Worm (Caenorhabditis elegans) whole organism, L4 larva: ENCODE measurements around the gene dhps-1.

Source experiments
- F10B5.3 ChIP-seq: sonication (generic microtip); optimal IDR thresholded peaks from 2 replicates; lab custom pipeline; 2016; ENCODE audit warnings: mild to moderate bottlenecking, missing genetic modification characterization, missing compliant biosample characterization
- R02D3.7 ChIP-seq: fragments of 150-350 bp; sonication (generic microtip); optimal IDR thresholded peaks from 3 replicates; lab custom pipeline; 2014; ENCODE audit warnings: missing biosample characterization, missing genetic modification characterization
- T20F7.1 ChIP-seq: fragments of 200-800 bp; sonication (Bioruptor generic); optimal IDR thresholded peaks from 2 replicates; lab custom pipeline; 2018; ENCODE audit warnings: mild to moderate bottlenecking, missing genetic modification characterization, missing compliant biosample characterization
- Y48G9A.11 ChIP-seq: fragments of 200-800 bp; sonication (Bioruptor generic); IDR thresholded peaks from 2 replicates; pipeline ENCODE4 v1.3.6; 2022; ENCODE audit warnings: missing genetic modification reagents, missing genetic modification characterization, missing compliant biosample characterization
- ZK546.5 ChIP-seq, 2 experiments: sonication (generic microtip); optimal IDR thresholded peaks; 2 replicates each; lab custom pipeline; 2017; ENCODE audit warnings: missing biosample characterization in 2 of 2, missing genetic modification characterization in 2 of 2
- arid-1 ChIP-seq: fragments of 200-800 bp; sonication (Bioruptor generic); conservative IDR thresholded peaks from 2 replicates; pipeline ENCODE4 v1.3.6; 2022; ENCODE audit warnings: missing genetic modification reagents, missing genetic modification characterization, missing compliant biosample characterization
- ceh-20 ChIP-seq: fragments of 200-800 bp; sonication (Bioruptor generic); IDR thresholded peaks from 2 replicates; pipeline ENCODE4 v1.3.6; 2022; ENCODE audit warnings: missing genetic modification reagents, missing genetic modification characterization, missing compliant biosample characterization
- ceh-32 ChIP-seq: sonication (generic microtip); optimal IDR thresholded peaks from 2 replicates; lab custom pipeline; 2016; ENCODE audit warnings: mild to moderate bottlenecking, missing genetic modification characterization, missing compliant biosample characterization; ENCODE audit not compliant: poor library complexity
- ceh-62 ChIP-seq: sonication (generic microtip); optimal IDR thresholded peaks from 2 replicates; lab custom pipeline; 2017; ENCODE audit warnings: missing biosample characterization, missing genetic modification characterization
- ceh-82 ChIP-seq: sonication (generic microtip); optimal IDR thresholded peaks from 2 replicates; lab custom pipeline; 2017; ENCODE audit warnings: missing biosample characterization, missing genetic modification characterization
- cey-2 ChIP-seq: sonication (generic microtip); optimal IDR thresholded peaks from 3 replicates; lab custom pipeline; 2017; ENCODE audit warnings: missing genetic modification characterization, mild to moderate bottlenecking, missing compliant biosample characterization, antibody characterized with exemption, borderline replicate concordance; ENCODE audit not compliant: insufficient read depth
- dmd-8 ChIP-seq: fragments of 200-800 bp; sonication (Bioruptor generic); IDR thresholded peaks from 2 replicates; pipeline ENCODE4 v1.3.6; 2022; ENCODE audit warnings: missing genetic modification characterization, missing compliant biosample characterization
- duxl-1 ChIP-seq: sonication (generic microtip); optimal IDR thresholded peaks from 2 replicates; lab custom pipeline; 2016; ENCODE audit warnings: mild to moderate bottlenecking, missing genetic modification characterization, moderate library complexity, missing compliant biosample characterization; ENCODE audit not compliant: poor library complexity
- egl-27 ChIP-seq: sonication (generic microtip); optimal IDR thresholded peaks from 3 replicates; lab custom pipeline; 2017; ENCODE audit warnings: missing biosample characterization, missing genetic modification reagents, missing genetic modification characterization
- egl-43 ChIP-seq: fragments of 200-800 bp; sonication (Bioruptor generic); IDR thresholded peaks from 2 replicates; pipeline ENCODE4 v1.3.6; 2022; ENCODE audit warnings: missing genetic modification reagents, missing genetic modification characterization, missing compliant biosample characterization
- fkh-10 ChIP-seq: fragments of 150-350 bp; optimal IDR thresholded peaks from 2 replicates; lab custom pipeline; 2014; ENCODE audit warnings: missing biosample characterization, missing genetic modification reagents, missing genetic modification characterization
- fos-1 ChIP-seq: fragments of 150-350 bp; optimal IDR thresholded peaks from 2 replicates; lab custom pipeline; 2014; ENCODE audit warnings: missing biosample characterization, missing genetic modification characterization
- hlh-30 ChIP-seq: sonication (generic microtip); optimal IDR thresholded peaks from 2 replicates; lab custom pipeline; 2017; ENCODE audit warnings: antibody characterized with exemption, mild to moderate bottlenecking, missing genetic modification characterization, missing compliant biosample characterization; ENCODE audit not compliant: insufficient read depth
- jun-1 ChIP-seq: fragments of 150-350 bp; optimal IDR thresholded peaks from 2 replicates; lab custom pipeline; 2014; ENCODE audit warnings: missing biosample characterization, missing genetic modification reagents, missing genetic modification characterization
- lim-7 ChIP-seq: fragments of 200-800 bp; sonication (Bioruptor generic); IDR thresholded peaks from 2 replicates; pipeline ENCODE4 v1.3.6; 2022; ENCODE audit warnings: missing genetic modification characterization, missing compliant biosample characterization
- lin-1 ChIP-seq: fragments of 200-800 bp; sonication (Bioruptor generic); IDR thresholded peaks from 2 replicates; pipeline ENCODE4 v1.3.6; 2022; ENCODE audit warnings: missing genetic modification reagents, missing genetic modification characterization, missing compliant biosample characterization
- lin-38 ChIP-seq: fragments of 200-800 bp; sonication (Bioruptor generic); IDR thresholded peaks from 2 replicates; pipeline ENCODE4 v1.3.6; 2022; ENCODE audit warnings: missing genetic modification reagents, missing genetic modification characterization, missing compliant biosample characterization
- lin-39 ChIP-seq: fragments of 150-350 bp; optimal IDR thresholded peaks from 2 replicates; lab custom pipeline; 2014; ENCODE audit warnings: missing biosample characterization, missing genetic modification reagents, missing genetic modification characterization
- lir-3 ChIP-seq: sonication (generic microtip); optimal IDR thresholded peaks from 2 replicates; lab custom pipeline; 2016; ENCODE audit warnings: mild to moderate bottlenecking, missing genetic modification characterization, missing compliant biosample characterization
- madf-9 ChIP-seq: fragments of 200-800 bp; sonication (Bioruptor generic); conservative IDR thresholded peaks from 2 replicates; pipeline ENCODE4 v1.3.6; 2022; ENCODE audit warnings: missing genetic modification reagents, missing genetic modification characterization, missing compliant biosample characterization
- mes-2 ChIP-seq: sonication (generic microtip); optimal IDR thresholded peaks from 2 replicates; lab custom pipeline; 2016; ENCODE audit warnings: missing genotype, mild to moderate bottlenecking, missing genetic modification characterization, missing compliant biosample characterization; ENCODE audit not compliant: poor library complexity, severe bottlenecking
- mxl-2 ChIP-seq: fragments of 200-800 bp; sonication (Bioruptor generic); conservative IDR thresholded peaks from 2 replicates; pipeline ENCODE4 v1.3.6; 2022; ENCODE audit warnings: missing genetic modification reagents, missing genetic modification characterization, missing compliant biosample characterization
- mxl-3 ChIP-seq: fragments of 200-800 bp; sonication (Bioruptor generic); optimal IDR thresholded peaks from 2 replicates; lab custom pipeline; 2018; ENCODE audit warnings: mild to moderate bottlenecking, missing genetic modification characterization, missing compliant biosample characterization
- nhr-10 ChIP-seq: fragments of 150-350 bp; optimal IDR thresholded peaks from 2 replicates; lab custom pipeline; 2014; ENCODE audit warnings: missing biosample characterization, missing genetic modification characterization
- nhr-25 ChIP-seq: sonication (generic microtip); optimal IDR thresholded peaks from 2 replicates; lab custom pipeline; 2017; ENCODE audit warnings: missing genetic modification characterization, mild to moderate bottlenecking, missing compliant biosample characterization, antibody characterized with exemption, moderate library complexity, borderline replicate concordance; ENCODE audit not compliant: insufficient read depth
- nhr-42 ChIP-seq: fragments of 200-800 bp; sonication (Bioruptor generic); IDR thresholded peaks from 2 replicates; pipeline ENCODE4 v1.3.6; 2022; ENCODE audit warnings: missing genetic modification characterization, missing compliant biosample characterization
- nhr-76 ChIP-seq: fragments of 150-350 bp; optimal IDR thresholded peaks from 2 replicates; lab custom pipeline; 2014; ENCODE audit warnings: missing biosample characterization, missing genetic modification characterization
- spr-1 ChIP-seq: sonication (generic microtip); optimal IDR thresholded peaks from 2 replicates; lab custom pipeline; 2016; ENCODE audit warnings: mild to moderate bottlenecking, missing genetic modification characterization, missing compliant biosample characterization
- tra-1 ChIP-seq: fragments of 200-800 bp; sonication (Bioruptor generic); IDR thresholded peaks from 2 replicates; pipeline ENCODE4 v1.3.6; 2022; ENCODE audit warnings: missing genetic modification reagents, missing genetic modification characterization, missing compliant biosample characterization
- zag-1 ChIP-seq: fragments of 150-350 bp; optimal IDR thresholded peaks from 2 replicates; lab custom pipeline; 2014; ENCODE audit warnings: missing biosample characterization, missing genetic modification characterization
- zfp-2 ChIP-seq: sonication (generic microtip); optimal IDR thresholded peaks from 2 replicates; lab custom pipeline; 2016; ENCODE audit warnings: mild to moderate bottlenecking, missing genetic modification characterization, missing compliant biosample characterization

dhps-1 gene

DNA sequence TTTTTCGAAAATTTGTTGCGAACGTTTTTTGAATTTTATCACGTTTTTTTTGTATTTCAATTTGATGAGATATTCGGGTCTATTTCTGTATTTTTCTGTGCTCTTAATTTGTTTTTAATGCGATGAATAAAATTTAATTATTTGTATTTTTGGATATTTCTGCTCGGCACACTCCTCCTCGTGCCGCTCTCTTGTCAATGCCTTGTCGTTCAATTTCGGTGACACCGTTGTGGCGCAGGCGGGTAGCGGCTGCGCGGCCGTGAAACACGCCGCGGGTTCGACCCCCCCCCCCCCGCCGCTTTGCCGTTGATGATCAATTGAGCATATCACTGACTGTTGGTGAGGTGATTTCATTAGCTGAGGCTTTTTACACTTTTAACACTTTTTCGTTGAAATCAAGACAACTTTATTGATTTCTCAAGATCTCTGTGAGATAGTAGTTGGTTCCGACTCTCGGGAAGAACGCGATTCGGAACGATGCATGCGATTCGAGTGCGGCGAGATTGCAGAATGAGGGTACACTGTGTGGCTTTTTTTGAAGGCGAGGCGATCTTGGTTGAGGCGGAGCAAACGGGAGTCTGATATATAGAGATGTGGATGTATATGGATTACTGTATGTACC, 32.1 kb upstream of the dhps-1 start (continued):
- TF ChIP-seq spr-1 = peak; percentile 93
- TF ChIP-seq duxl-1 = peak; percentile 88
- TF ChIP-seq R02D3.7 (tag; lab: Kevin White, UChicago) = peak; percentile 45
- peak; percentile 99 for TF ChIP-seq arid-1
- peak; percentile 94 for TF ChIP-seq lin-38 (GFP tag; lab: Robert Waterston, UW)
- TF ChIP-seq lir-3 (tag; lab: Kevin White, UChicago) = peak; percentile 93
- TF ChIP-seq nhr-76 (tag; lab: Kevin White, UChicago) = no peak
- no peak for TF ChIP-seq fkh-10 (GFP tag; lab: Kevin White, UChicago)
- peak; percentile 84 for TF ChIP-seq mxl-3 (GFP tag; lab: Kevin White, UChicago)
- TF ChIP-seq ceh-32 (tag; lab: Kevin White, UChicago) = peak; percentile 64
- TF ChIP-seq dmd-8 = peak; percentile 100

DNA sequence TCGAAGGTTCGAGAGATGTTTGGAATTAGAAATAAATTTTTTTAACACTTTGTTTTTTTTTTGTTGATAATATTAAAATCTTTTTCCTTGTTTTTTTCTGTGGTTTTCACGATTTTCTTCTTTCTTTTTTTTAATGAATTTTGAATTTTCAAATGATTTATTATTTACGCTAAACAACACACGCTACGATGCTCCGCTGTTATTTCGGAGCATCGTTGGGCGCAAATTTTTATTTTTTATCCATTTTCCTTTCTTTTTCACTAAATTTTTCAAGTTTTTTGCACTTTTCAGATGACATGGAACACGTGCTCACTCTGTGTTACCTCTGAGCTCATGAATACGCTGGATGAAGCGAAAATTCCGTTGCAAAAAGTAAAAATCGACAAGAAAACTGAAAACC, 30.7 kb upstream of the dhps-1 start, which contains the start of the genes W03C9.1 and W03C9.2:
TSS of gene W03C9.1 (minus strand) at position 46 of the 400 bp plus-strand sequence.
TSS of gene W03C9.2 (plus strand) at position 286 of the 400 bp plus-strand sequence.
- TF ChIP-seq zfp-2 (tag; lab: Kevin White, UChicago) (no peak), tra-1 (no peak), fkh-10 (GFP tag; lab: Kevin White, UChicago) (no peak), ceh-32 (tag; lab: Kevin White, UChicago) (no peak), mxl-2 (GFP tag; lab: Robert Waterston, UW) (no peak), Y48G9A.11 (GFP tag; lab: Robert Waterston, UW) (peak; percentile 59; the same call in 1 of the 2 replicates), lin-39 (tag; lab: Kevin White, UChicago) (no peak), ZK546.5 (tag; optimal IDR thresholded peaks at IDR 0.05; lab: Kevin White, UChicago) (no peak), T20F7.1 (GFP tag; lab: Kevin White, UChicago) (peak; percentile 51), zag-1 (no peak), egl-27 (tag; lab: Kevin White, UChicago) (no peak), hlh-30 (no peak)

DNA sequence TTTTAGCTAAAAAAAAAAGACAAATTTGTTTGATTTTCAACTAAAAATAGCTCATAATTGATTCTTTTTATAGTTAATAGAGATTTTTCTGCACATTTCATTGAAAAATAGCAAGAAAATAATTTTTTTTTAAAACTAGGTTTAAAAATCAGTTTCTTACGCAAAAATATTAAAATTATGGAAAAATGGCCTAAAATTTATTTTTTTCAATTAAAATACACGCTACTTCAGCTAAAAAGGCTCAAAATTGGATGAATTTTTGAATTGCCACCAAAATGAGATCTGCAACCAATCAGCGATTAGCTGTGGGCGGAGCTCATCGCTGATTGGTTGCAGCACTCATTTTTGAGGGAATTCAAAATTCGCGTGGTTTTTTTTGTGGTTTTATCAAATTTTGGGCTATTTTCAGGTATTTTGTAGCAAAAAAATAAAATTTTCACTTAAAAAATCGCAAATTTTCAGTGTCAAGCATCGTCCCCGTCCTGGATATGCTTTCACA, 29.6 kb upstream of the dhps-1 start:
- TF ChIP-seq madf-9 (GFP tag; lab: Robert Waterston, UW) = no peak
- no peak for TF ChIP-seq cey-2
- TF ChIP-seq mes-2 (tag; lab: Kevin White, UChicago) = no peak
- TF ChIP-seq lim-7 = no peak
- TF ChIP-seq ceh-82 (tag; lab: Kevin White, UChicago) = no peak
- no peak for TF ChIP-seq nhr-42 (GFP tag; lab: Robert Waterston, UW)
- no peak for TF ChIP-seq T20F7.1 (GFP tag; lab: Kevin White, UChicago)
- TF ChIP-seq spr-1 = no peak
- TF ChIP-seq F10B5.3 (tag; lab: Kevin White, UChicago) = no peak
- TF ChIP-seq ceh-62 (tag; lab: Kevin White, UChicago) = no peak
- TF ChIP-seq ceh-20 (GFP tag; lab: Robert Waterston, UW) = no peak
- no peak for TF ChIP-seq fos-1 (tag; lab: Kevin White, UChicago)
- TF ChIP-seq arid-1 = no peak
- no peak for TF ChIP-seq lin-1 (GFP tag; lab: Robert Waterston, UW)
- TF ChIP-seq jun-1 (tag; lab: Kevin White, UChicago) = no peak
- TF ChIP-seq nhr-10 (tag; lab: Kevin White, UChicago) = no peak
- no peak for TF ChIP-seq nhr-25 (tag; lab: Kevin White, UChicago)
- TF ChIP-seq egl-43 = no peak
